Worm (Caenorhabditis elegans): ENCODE measurements around the gene tftc-5.

DNA sequence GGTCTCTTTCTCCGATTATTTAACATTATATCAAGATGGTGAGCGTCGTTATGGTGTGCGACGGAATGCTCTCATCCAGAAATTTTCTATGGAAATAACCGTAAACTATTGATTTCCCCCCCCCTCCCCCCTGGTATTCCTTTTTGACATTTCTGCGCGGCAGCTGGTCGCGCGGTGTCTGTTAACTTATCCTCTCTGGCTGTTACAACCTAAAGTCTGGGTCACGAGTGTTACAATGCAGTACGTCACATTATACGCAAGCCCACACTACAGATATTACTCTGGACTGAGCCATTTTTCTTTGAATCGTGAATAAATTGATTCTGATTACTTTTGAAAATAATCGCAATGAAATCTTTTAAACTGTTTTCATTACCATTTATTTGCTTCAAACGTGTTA, 27.2 kb downstream of the tftc-5 start:
- TF ChIP-seq mec-3 (tag; optimal IDR thresholded peaks at IDR 0.05; ENCODE audit: borderline replicate concordance) (no peak), unc-55 (GFP tag; optimal IDR thresholded peaks at IDR 0.05) (no peak), fax-1 (tag; optimal IDR thresholded peaks at IDR 0.05) (no peak)
